Worm (Caenorhabditis elegans) whole organism, young adult: ENCODE measurements around the gene byn-1.

Source experiments
- B0019.2 ChIP-seq: fragments of 200-800 bp; sonication (Bioruptor generic); conservative IDR thresholded peaks from 2 replicates; pipeline ENCODE4 v1.3.6; 2022; ENCODE audit warnings: missing genetic modification reagents, missing genetic modification characterization, missing compliant biosample characterization
- B0261.1 ChIP-seq: sonication (generic microtip); optimal IDR thresholded peaks from 2 replicates; lab custom pipeline; 2016; ENCODE audit warnings: mild to moderate bottlenecking, missing genetic modification characterization, moderate library complexity, missing compliant biosample characterization
- B0336.3 ChIP-seq: fragments of 200-800 bp; sonication (Bioruptor generic); IDR thresholded peaks from 2 replicates; pipeline ENCODE4 v1.3.6; 2022; ENCODE audit warnings: missing genetic modification characterization, missing compliant biosample characterization
- D2030.7 ChIP-seq: fragments of 200-800 bp; sonication (Bioruptor generic); IDR thresholded peaks from 2 replicates; pipeline ENCODE4 v1.3.6; 2022; ENCODE audit warnings: missing genetic modification reagents, missing genetic modification characterization, missing compliant biosample characterization
- F33H1.4 ChIP-seq: fragments of 200-800 bp; sonication (Bioruptor generic); IDR thresholded peaks from 2 replicates; pipeline ENCODE4 v1.3.6; 2022; ENCODE audit warnings: missing genetic modification reagents, missing genetic modification characterization, missing compliant biosample characterization
- F37B4.10 ChIP-seq: fragments of 200-800 bp; sonication (Bioruptor generic); IDR thresholded peaks from 2 replicates; pipeline ENCODE4 v1.3.6; 2022; ENCODE audit warnings: missing genetic modification characterization, missing compliant biosample characterization
- F49E8.2 ChIP-seq: sonication (generic microtip); optimal IDR thresholded peaks from 3 replicates; lab custom pipeline; 2017; ENCODE audit warnings: missing genetic modification characterization, mild to moderate bottlenecking, missing compliant biosample characterization, antibody characterized with exemption, moderate library complexity; ENCODE audit not compliant: insufficient read depth
- K12H6.12 ChIP-seq: fragments of 200-800 bp; sonication (Bioruptor generic); optimal IDR thresholded peaks from 2 replicates; lab custom pipeline; 2018; ENCODE audit warnings: mild to moderate bottlenecking, missing genetic modification characterization, missing compliant biosample characterization
- T07F8.4 ChIP-seq: sonication (generic microtip); optimal IDR thresholded peaks from 2 replicates; lab custom pipeline; 2016; ENCODE audit warnings: mild to moderate bottlenecking, missing genetic modification characterization, moderate library complexity, missing compliant biosample characterization
- Y53F4B.3 ChIP-seq: fragments of 200-800 bp; sonication (Bioruptor generic); IDR thresholded peaks from 2 replicates; pipeline ENCODE4 v1.3.6; 2022; ENCODE audit warnings: missing genetic modification reagents, missing genetic modification characterization, missing compliant biosample characterization
- Y67H2A.10 ChIP-seq: fragments of 200-800 bp; sonication (Bioruptor generic); conservative IDR thresholded peaks from 2 replicates; pipeline ENCODE4 v1.3.6; 2022; ENCODE audit warnings: missing genetic modification reagents, missing genetic modification characterization, missing compliant biosample characterization
- Y79H2A.3 ChIP-seq: fragments of 200-800 bp; sonication (Bioruptor generic); conservative IDR thresholded peaks from 2 replicates; pipeline ENCODE4 v1.3.6; 2022; ENCODE audit warnings: missing genetic modification reagents, missing genetic modification characterization, missing compliant biosample characterization
- Y95B8A.8 ChIP-seq: fragments of 200-800 bp; sonication (Bioruptor generic); IDR thresholded peaks from 2 replicates; pipeline ENCODE4 v1.3.6; 2022; ENCODE audit warnings: missing genetic modification reagents, missing genetic modification characterization, missing compliant biosample characterization
- ZK185.1 ChIP-seq: sonication (generic microtip); optimal IDR thresholded peaks from 2 replicates; lab custom pipeline; 2016; ENCODE audit warnings: mild to moderate bottlenecking, missing genetic modification characterization, missing compliant biosample characterization; ENCODE audit not compliant: poor library complexity, severe bottlenecking
- akir-1 ChIP-seq: fragments of 200-800 bp; sonication (Bioruptor generic); optimal IDR thresholded peaks from 2 replicates; lab custom pipeline; 2018; ENCODE audit warnings: mild to moderate bottlenecking, missing genetic modification characterization, moderate library complexity, missing compliant biosample characterization
- aptf-2 ChIP-seq: fragments of 200-800 bp; sonication (Bioruptor generic); conservative IDR thresholded peaks from 2 replicates; pipeline ENCODE4 v1.3.6; 2022; ENCODE audit warnings: missing genetic modification reagents, missing genetic modification characterization, missing compliant biosample characterization
- attf-5 ChIP-seq: fragments of 200-800 bp; sonication (Bioruptor generic); optimal IDR thresholded peaks from 2 replicates; lab custom pipeline; 2018; ENCODE audit warnings: mild to moderate bottlenecking, missing genetic modification characterization, missing compliant biosample characterization
- bed-2 ChIP-seq: fragments of 200-800 bp; sonication (Bioruptor generic); IDR thresholded peaks from 2 replicates; pipeline ENCODE4 v1.3.6; 2022; ENCODE audit warnings: missing genetic modification reagents, missing genetic modification characterization, missing compliant biosample characterization
- cebp-2 ChIP-seq: fragments of 200-800 bp; sonication (Bioruptor generic); IDR thresholded peaks from 2 replicates; pipeline ENCODE4 v1.3.6; 2022; ENCODE audit warnings: missing genetic modification characterization, missing compliant biosample characterization
- ceh-100 ChIP-seq: fragments of 200-800 bp; sonication (Bioruptor generic); IDR thresholded peaks from 2 replicates; pipeline ENCODE4 v1.3.6; 2022; ENCODE audit warnings: missing genetic modification reagents, missing genetic modification characterization, missing compliant biosample characterization
- ceh-40 ChIP-seq: fragments of 200-800 bp; sonication (Bioruptor generic); IDR thresholded peaks from 2 replicates; pipeline ENCODE4 v1.3.6; 2022; ENCODE audit warnings: missing genetic modification characterization, missing compliant biosample characterization
- ceh-58 ChIP-seq: fragments of 200-800 bp; sonication (Bioruptor generic); IDR thresholded peaks from 2 replicates; pipeline ENCODE4 v1.3.6; 2022; ENCODE audit warnings: missing genetic modification characterization, missing compliant biosample characterization
- die-1 ChIP-seq: sonication (generic microtip); optimal IDR thresholded peaks from 2 replicates; lab custom pipeline; 2016; ENCODE audit warnings: missing genotype, mild to moderate bottlenecking, missing genetic modification characterization, missing compliant biosample characterization
- dox-1 ChIP-seq: fragments of 200-800 bp; sonication (Bioruptor generic); IDR thresholded peaks from 2 replicates; pipeline ENCODE4 v1.3.6; 2022; ENCODE audit warnings: missing genetic modification reagents, missing genetic modification characterization, missing compliant biosample characterization
- egl-44 ChIP-seq: fragments of 200-800 bp; sonication (Bioruptor generic); IDR thresholded peaks from 2 replicates; pipeline ENCODE4 v1.3.6; 2022; ENCODE audit warnings: missing genetic modification reagents, missing genetic modification characterization, missing compliant biosample characterization
- ekl-4 ChIP-seq: fragments of 200-800 bp; sonication (Bioruptor generic); IDR thresholded peaks from 2 replicates; pipeline ENCODE4 v1.3.6; 2022; ENCODE audit warnings: missing genetic modification reagents, missing genetic modification characterization, missing compliant biosample characterization
- him-1 ChIP-seq: sonication (generic microtip); optimal IDR thresholded peaks from 2 replicates; lab custom pipeline; 2016; ENCODE audit warnings: missing genotype, missing genetic modification reagents, missing genetic modification characterization, missing compliant biosample characterization
- hlh-12 ChIP-seq: sonication (generic microtip); optimal IDR thresholded peaks from 2 replicates; lab custom pipeline; 2016; ENCODE audit warnings: missing genetic modification characterization, missing compliant biosample characterization
- hmg-20 ChIP-seq: fragments of 200-800 bp; sonication (Bioruptor generic); IDR thresholded peaks from 2 replicates; pipeline ENCODE4 v1.3.6; 2022; ENCODE audit warnings: missing genetic modification reagents, missing genetic modification characterization, missing compliant biosample characterization
- lin-26 ChIP-seq: fragments of 200-800 bp; sonication (Bioruptor generic); IDR thresholded peaks from 2 replicates; pipeline ENCODE4 v1.3.6; 2022; ENCODE audit warnings: missing genetic modification reagents, missing genetic modification characterization, missing compliant biosample characterization
- lin-35 ChIP-seq, 3 experiments: fragments of 150-350 bp in 2 of 3; sonication (generic microtip) in 1 of 3; optimal IDR thresholded peaks; 2 replicates each; lab custom pipeline; 2014 to 2018; ENCODE audit warnings: missing biosample characterization in 3 of 3, missing genetic modification characterization in 3 of 3, missing genetic modification reagents in 3 of 3
- lin-40 ChIP-seq: sonication (generic microtip); optimal IDR thresholded peaks from 2 replicates; lab custom pipeline; 2016; ENCODE audit warnings: missing genetic modification characterization, mild to moderate bottlenecking, missing compliant biosample characterization, missing genotype, missing genetic modification reagents
- lin-54 ChIP-seq: fragments of 200-800 bp; sonication (Bioruptor generic); optimal IDR thresholded peaks from 2 replicates; lab custom pipeline; 2018; ENCODE audit warnings: mild to moderate bottlenecking, missing genetic modification characterization, missing compliant biosample characterization
- lsl-1 ChIP-seq: fragments of 200-800 bp; sonication (Bioruptor generic); optimal IDR thresholded peaks from 2 replicates; lab custom pipeline; 2018; ENCODE audit warnings: mild to moderate bottlenecking, missing genetic modification characterization, moderate library complexity, missing compliant biosample characterization
- lsy-27 ChIP-seq: sonication (generic microtip); optimal IDR thresholded peaks from 2 replicates; lab custom pipeline; 2017; ENCODE audit warnings: missing genetic modification characterization, mild to moderate bottlenecking, missing compliant biosample characterization, antibody characterized with exemption, missing genotype, borderline replicate concordance; ENCODE audit not compliant: insufficient read depth
- madf-10 ChIP-seq: sonication (generic microtip); optimal IDR thresholded peaks from 2 replicates; lab custom pipeline; 2016; ENCODE audit warnings: mild to moderate bottlenecking, missing genetic modification characterization, missing compliant biosample characterization
- madf-3 ChIP-seq: fragments of 200-800 bp; sonication (Bioruptor generic); IDR thresholded peaks from 2 replicates; pipeline ENCODE4 v1.3.6; 2022; ENCODE audit warnings: missing genetic modification reagents, missing genetic modification characterization, missing compliant biosample characterization
- madf-8 ChIP-seq: fragments of 200-800 bp; sonication (Bioruptor generic); conservative IDR thresholded peaks from 2 replicates; pipeline ENCODE4 v1.3.6; 2022; ENCODE audit warnings: missing genetic modification reagents, missing genetic modification characterization, missing compliant biosample characterization
- nfya-1 ChIP-seq: sonication (generic microtip); optimal IDR thresholded peaks from 2 replicates; lab custom pipeline; 2017; ENCODE audit warnings: antibody characterized with exemption, missing compliant biosample characterization, missing genetic modification characterization, borderline replicate concordance; ENCODE audit not compliant: insufficient read depth
- nhr-120 ChIP-seq: fragments of 200-800 bp; sonication (Bioruptor generic); IDR thresholded peaks from 2 replicates; pipeline ENCODE4 v1.3.6; 2022; ENCODE audit warnings: missing genetic modification characterization, missing compliant biosample characterization
- pha-4 ChIP-seq: fragments of 150-350 bp; sonication (generic microtip); optimal IDR thresholded peaks from 2 replicates; lab custom pipeline; 2014; ENCODE audit warnings: missing biosample characterization, missing genetic modification reagents, missing genetic modification characterization
- sea-2 ChIP-seq: fragments of 200-800 bp; sonication (Bioruptor generic); IDR thresholded peaks from 2 replicates; pipeline ENCODE4 v1.3.6; 2022; ENCODE audit warnings: missing genetic modification characterization, missing compliant biosample characterization
- snpc-1.1 ChIP-seq: sonication (generic microtip); optimal IDR thresholded peaks from 2 replicates; lab custom pipeline; 2017; ENCODE audit warnings: missing genetic modification characterization, mild to moderate bottlenecking, missing compliant biosample characterization, antibody characterized with exemption, moderate library complexity, missing genotype, missing genetic modification reagents; ENCODE audit not compliant: insufficient read depth
- tlf-1 ChIP-seq: fragments of 200-800 bp; sonication (Bioruptor generic); optimal IDR thresholded peaks from 2 replicates; lab custom pipeline; 2018; ENCODE audit warnings: mild to moderate bottlenecking, missing genetic modification characterization, missing compliant biosample characterization
- unc-130 ChIP-seq: sonication (generic microtip); optimal IDR thresholded peaks from 2 replicates; lab custom pipeline; 2016; ENCODE audit warnings: missing genetic modification reagents, missing genetic modification characterization, missing compliant biosample characterization
- xnd-1 ChIP-seq: sonication (generic microtip); optimal IDR thresholded peaks from 2 replicates; lab custom pipeline; 2016; ENCODE audit warnings: missing genotype, missing genetic modification reagents, missing genetic modification characterization, missing compliant biosample characterization
- zfh-2 ChIP-seq: fragments of 200-800 bp; sonication (Bioruptor generic); conservative IDR thresholded peaks from 2 replicates; pipeline ENCODE4 v1.3.6; 2022; ENCODE audit warnings: missing genetic modification reagents, missing genetic modification characterization, missing compliant biosample characterization
- ztf-18 ChIP-seq: sonication (generic microtip); optimal IDR thresholded peaks from 2 replicates; lab custom pipeline; 2016; ENCODE audit warnings: missing genotype, mild to moderate bottlenecking, missing genetic modification characterization, missing compliant biosample characterization
- ztf-22 ChIP-seq: fragments of 200-800 bp; sonication (Bioruptor generic); optimal IDR thresholded peaks from 2 replicates; lab custom pipeline; 2018; ENCODE audit warnings: mild to moderate bottlenecking, missing genetic modification characterization, moderate library complexity, missing compliant biosample characterization

byn-1 gene

ce11 chrIII:6946382-6946781, 14.6 kb downstream of the byn-1 start, which contains the start of gene let-711 (continued):
- TF ChIP-seq madf-10 (no peak), madf-3 (GFP tag; lab: Robert Waterston, UW) (0 out of 2 replicates have a peak, but pooled peaks have one; percentile 79), B0261.1 (tag; lab: Kevin White, UChicago) (no peak), cebp-2 (GFP tag; lab: Robert Waterston, UW) (no peak), lin-26 (GFP tag; lab: Robert Waterston, UW) (no peak), sea-2 (no peak), D2030.7 (GFP tag; lab: Robert Waterston, UW) (peak; percentile 53), xnd-1 (tag; lab: Kevin White, UChicago) (peak; percentile 60), ceh-100 (no peak), madf-8 (GFP tag; lab: Robert Waterston, UW) (peak; percentile 79), ekl-4 (0 out of 2 replicates have a peak, but pooled peaks have one; percentile 29), egl-44 (no peak), ztf-22 (no peak), lsl-1 (GFP tag; lab: Kevin White, UChicago) (peak; percentile 48), hmg-20 (no peak), ztf-18 (tag; lab: Kevin White, UChicago) (no peak), zfh-2 (GFP tag; lab: Robert Waterston, UW) (no peak), hlh-12 (no peak), Y67H2A.10 (GFP tag; lab: Robert Waterston, UW) (no peak), die-1 (tag; lab: Kevin White, UChicago) (no peak), unc-130 (GFP tag; lab: Kevin White, UChicago) (no peak), ceh-40 (GFP tag; lab: Robert Waterston, UW) (no peak), lin-35 (GFP tag; optimal IDR thresholded peaks at IDR 0.05; lab: Kevin White, UChicago) (no peak), aptf-2 (GFP tag; lab: Robert Waterston, UW) (no peak), Y53F4B.3 (GFP tag; lab: Robert Waterston, UW) (no peak), lsy-27 (tag; lab: Kevin White, UChicago) (no peak), tlf-1 (no peak), Y95B8A.8 (0 out of 2 replicates have a peak, but pooled peaks have one; percentile 7), him-1 (tag; lab: Kevin White, UChicago) (no peak), Y79H2A.3 (GFP tag; lab: Robert Waterston, UW) (no peak), nfya-1 (tag; lab: Kevin White, UChicago) (no peak), B0019.2 (GFP tag; lab: Robert Waterston, UW) (no peak), ceh-58 (no peak), dox-1 (GFP tag; lab: Robert Waterston, UW) (peak; percentile 18; the same call in 1 of the 2 replicates), lin-40 (no peak), snpc-1.1 (tag; lab: Kevin White, UChicago) (no peak), F49E8.2 (tag; lab: Kevin White, UChicago) (no peak), B0336.3 (GFP tag; lab: Robert Waterston, UW) (no peak), F37B4.10 (no peak), pha-4 (tag; lab: Kevin White, UChicago) (no peak), akir-1 (no peak), bed-2 (GFP tag; lab: Robert Waterston, UW) (no peak), ZK185.1 (no peak), F33H1.4 (GFP tag; lab: Robert Waterston, UW) (peak; percentile 62), T07F8.4 (tag; lab: Kevin White, UChicago) (no peak), K12H6.12 (tag; lab: Kevin White, UChicago) (no peak), attf-5 (no peak), nhr-120 (no peak), lin-54 (peak; percentile 55)
